Fruit fly (Drosophila melanogaster): Measurements from ENCODE around the gene bor.

The bor gene

dm6 chr3R:16241102-16241779, 22.7 kb downstream of the bor start:
- TF ChIP-seq Ets98B (GFP tag; IDR thresholded peaks at IDR 0.05) (no peak), EcR (GFP tag; optimal IDR thresholded peaks at IDR 0.05) (peak; percentile 90), fd96Ca (GFP tag; IDR thresholded peaks at IDR 0.05) (no peak), CG15710 (tag; optimal IDR thresholded peaks at IDR 0.05) (peak; percentile 21), CG13204 (GFP tag; optimal IDR thresholded peaks at IDR 0.05) (peak; percentile 97), Pif1B (GFP tag; optimal IDR thresholded peaks at IDR 0.05) (no peak), CG14655 (GFP tag; optimal IDR thresholded peaks at IDR 0.05) (peak; percentile 25), CG8159 (tag; optimal IDR thresholded peaks at IDR 0.05) (peak; percentile 47), gl (tag; optimal IDR thresholded peaks at IDR 0.05) (peak; percentile 33)

- peak; percentile 32 for TF ChIP-seq Snoo (tag; optimal IDR thresholded peaks at IDR 0.05)
- TF ChIP-seq CG14655 (GFP tag; optimal IDR thresholded peaks at IDR 0.05) = peak; percentile 1
- TF ChIP-seq gl (tag; optimal IDR thresholded peaks at IDR 0.05) = peak; percentile 42
- TF ChIP-seq CG8159 (tag; optimal IDR thresholded peaks at IDR 0.05) = peak; percentile 28
- TF ChIP-seq CG4496 (GFP tag; IDR thresholded peaks at IDR 0.05) = no peak
Observed at dm6 chr3R:16240478-16241101, 23.3 kb downstream of the bor start.

- peak; percentile 57 for TF ChIP-seq CG13204 (GFP tag; optimal IDR thresholded peaks at IDR 0.05)
- TF ChIP-seq CG9948 (tag; optimal IDR thresholded peaks at IDR 0.05) = no peak
Observed at dm6 chr3R:16239304-16239703, 24.6 kb downstream of the bor start.

- peak; percentile 64 for TF ChIP-seq CG14655 (GFP tag; optimal IDR thresholded peaks at IDR 0.05)
- TF ChIP-seq Snoo (tag; optimal IDR thresholded peaks at IDR 0.05) = peak; percentile 17
- TF ChIP-seq CG32121 (GFP tag; IDR thresholded peaks at IDR 0.05) = no peak
- TF ChIP-seq Ets98B (GFP tag; IDR thresholded peaks at IDR 0.05) = no peak
- no peak for TF ChIP-seq Pif1B (GFP tag; optimal IDR thresholded peaks at IDR 0.05)
- no peak for TF ChIP-seq CG4496 (GFP tag; IDR thresholded peaks at IDR 0.05)
- no peak for TF ChIP-seq CG12605 (GFP tag; IDR thresholded peaks at IDR 0.05)
- peak; percentile 50 for TF ChIP-seq CG15710 (tag; optimal IDR thresholded peaks at IDR 0.05)
- TF ChIP-seq CG13204 (GFP tag; optimal IDR thresholded peaks at IDR 0.05) = no peak
- no peak for TF ChIP-seq gl (tag; optimal IDR thresholded peaks at IDR 0.05)
- TF ChIP-seq CG9948 (tag; optimal IDR thresholded peaks at IDR 0.05) = peak; percentile 47
- no peak for TF ChIP-seq fd96Ca (GFP tag; IDR thresholded peaks at IDR 0.05)
- TF ChIP-seq CG10348 (GFP tag; IDR thresholded peaks at IDR 0.05) = no peak
- TF ChIP-seq CG8159 (tag; optimal IDR thresholded peaks at IDR 0.05) = peak; percentile 68
- peak; percentile 2 for TF ChIP-seq D1 (tag; optimal IDR thresholded peaks at IDR 0.05)
- peak; percentile 91 for TF ChIP-seq EcR (GFP tag; optimal IDR thresholded peaks at IDR 0.05)
- TF ChIP-seq CG17806 (tag; optimal IDR thresholded peaks at IDR 0.05) = peak; percentile 35
- TF ChIP-seq Pif1A (GFP tag; optimal IDR thresholded peaks at IDR 0.05) = no peak
- TF ChIP-seq CG34367 (tag; optimal IDR thresholded peaks at IDR 0.05) = peak; percentile 25
- TF ChIP-seq rn (GFP tag; IDR thresholded peaks at IDR 0.05) = no peak
- TF ChIP-seq CG8301 (tag; optimal IDR thresholded peaks at IDR 0.05) = peak; percentile 26
Observed at dm6 chr3R:16238016-16238710, 25.8 kb downstream of the bor start.

dm6 chr3R:16236713-16237641, 26.9 kb downstream of the bor start:
- TF ChIP-seq CG10348 (GFP tag; IDR thresholded peaks at IDR 0.05) (no peak), CG8301 (tag; optimal IDR thresholded peaks at IDR 0.05) (peak; percentile 96), EcR (GFP tag; optimal IDR thresholded peaks at IDR 0.05) (peak; percentile 75), CG8159 (tag; optimal IDR thresholded peaks at IDR 0.05) (peak; percentile 99), Pif1B (GFP tag; optimal IDR thresholded peaks at IDR 0.05) (peak; percentile 97), CG13204 (GFP tag; optimal IDR thresholded peaks at IDR 0.05) (peak; percentile 81), rn (GFP tag; IDR thresholded peaks at IDR 0.05) (no peak), Ets98B (GFP tag; IDR thresholded peaks at IDR 0.05) (no peak), gl (tag; optimal IDR thresholded peaks at IDR 0.05) (peak; percentile 88), CG15710 (tag; optimal IDR thresholded peaks at IDR 0.05) (peak; percentile 98), Pif1A (GFP tag; optimal IDR thresholded peaks at IDR 0.05) (peak; percentile 92), CG4496 (GFP tag; IDR thresholded peaks at IDR 0.05) (no peak), CG17806 (tag; optimal IDR thresholded peaks at IDR 0.05) (peak; percentile 98), CG32121 (GFP tag; IDR thresholded peaks at IDR 0.05) (no peak), CG9948 (tag; optimal IDR thresholded peaks at IDR 0.05) (peak; percentile 98), D1 (tag; optimal IDR thresholded peaks at IDR 0.05) (peak; percentile 97), CG34367 (tag; optimal IDR thresholded peaks at IDR 0.05) (peak; percentile 96), Snoo (tag; optimal IDR thresholded peaks at IDR 0.05) (peak; percentile 97), CG14655 (GFP tag; optimal IDR thresholded peaks at IDR 0.05) (peak; percentile 97), fd96Ca (GFP tag; IDR thresholded peaks at IDR 0.05) (no peak), CG12605 (GFP tag; IDR thresholded peaks at IDR 0.05) (no peak)

Measured in whole organism, pupa.